Worm (Caenorhabditis elegans) whole organism, late embryonic: ENCODE results near the gene xnd-1.

Experiments
- C08G9.2 ChIP-seq: sonication (generic microtip); optimal IDR thresholded peaks from 2 replicates; lab custom pipeline; 2016; ENCODE audit warnings: mild to moderate bottlenecking, missing genetic modification characterization, moderate library complexity, missing compliant biosample characterization
- C38D4.7 ChIP-seq: fragments of 200-800 bp; sonication (Bioruptor generic); optimal IDR thresholded peaks from 2 replicates; lab custom pipeline; 2018; ENCODE audit warnings: mild to moderate bottlenecking, missing genetic modification characterization, moderate library complexity, missing compliant biosample characterization
- K02D7.2 ChIP-seq: sonication (generic microtip); optimal IDR thresholded peaks from 2 replicates; lab custom pipeline; 2017; ENCODE audit warnings: mild to moderate bottlenecking, missing genetic modification characterization, missing compliant biosample characterization
- Y22D7AL.16 ChIP-seq: sonication (generic microtip); optimal IDR thresholded peaks from 2 replicates; lab custom pipeline; 2016; ENCODE audit warnings: missing genetic modification characterization, missing compliant biosample characterization
- ahr-1 ChIP-seq: sonication (generic microtip); optimal IDR thresholded peaks from 2 replicates; lab custom pipeline; 2016; ENCODE audit warnings: missing genetic modification characterization, missing compliant biosample characterization
- ama-1 ChIP-seq: fragments of 150-350 bp; optimal IDR thresholded peaks from 2 replicates; lab custom pipeline; 2014
- ceh-18 ChIP-seq: sonication (generic microtip); optimal IDR thresholded peaks from 2 replicates; lab custom pipeline; 2016; ENCODE audit warnings: missing genetic modification characterization, missing compliant biosample characterization
- ceh-19 ChIP-seq: fragments of 200-800 bp; sonication (Bioruptor generic); optimal IDR thresholded peaks from 2 replicates; lab custom pipeline; 2018; ENCODE audit warnings: mild to moderate bottlenecking, missing genetic modification characterization, missing compliant biosample characterization
- ceh-22 ChIP-seq: sonication (generic microtip); optimal IDR thresholded peaks from 2 replicates; lab custom pipeline; 2017; ENCODE audit warnings: missing biosample characterization, missing genetic modification characterization
- ceh-24 ChIP-seq: sonication (generic microtip); optimal IDR thresholded peaks from 2 replicates; lab custom pipeline; 2016; ENCODE audit warnings: mild to moderate bottlenecking, missing genetic modification characterization, missing compliant biosample characterization
- ceh-30 ChIP-seq: fragments of 150-350 bp; optimal IDR thresholded peaks from 2 replicates; lab custom pipeline; 2014; ENCODE audit warnings: missing biosample characterization, missing genetic modification characterization
- ceh-31 ChIP-seq: sonication (generic microtip); optimal IDR thresholded peaks from 2 replicates; lab custom pipeline; 2016; ENCODE audit warnings: missing genetic modification characterization, missing compliant biosample characterization
- ceh-34 ChIP-seq: sonication (generic microtip); optimal IDR thresholded peaks from 2 replicates; lab custom pipeline; 2016; ENCODE audit warnings: mild to moderate bottlenecking, missing genetic modification characterization, missing compliant biosample characterization
- ceh-45 ChIP-seq: fragments of 200-800 bp; sonication (Bioruptor generic); IDR thresholded peaks from 2 replicates; pipeline ENCODE4 v1.3.6; 2022; ENCODE audit warnings: missing genetic modification reagents, missing genetic modification characterization, missing compliant biosample characterization
- ceh-48 ChIP-seq: sonication (generic microtip); optimal IDR thresholded peaks from 2 replicates; lab custom pipeline; 2016; ENCODE audit warnings: missing genetic modification characterization, inconsistent platforms, missing compliant biosample characterization
- ceh-6 ChIP-seq: fragments of 200-800 bp; sonication (Bioruptor generic); optimal IDR thresholded peaks from 2 replicates; lab custom pipeline; 2018; ENCODE audit warnings: mild to moderate bottlenecking, missing genetic modification characterization, missing compliant biosample characterization
- dmd-4 ChIP-seq: sonication (generic microtip); optimal IDR thresholded peaks from 2 replicates; lab custom pipeline; 2016; ENCODE audit warnings: borderline replicate concordance, missing genetic modification characterization, missing compliant biosample characterization
- dve-1 ChIP-seq: sonication (generic microtip); optimal IDR thresholded peaks from 2 replicates; lab custom pipeline; 2017; ENCODE audit warnings: antibody characterized with exemption, mild to moderate bottlenecking, missing genetic modification characterization, missing compliant biosample characterization
- elt-2 ChIP-seq: sonication (generic microtip); optimal IDR thresholded peaks from 2 replicates; lab custom pipeline; 2016; ENCODE audit warnings: missing genetic modification reagents, missing genetic modification characterization, missing compliant biosample characterization
- elt-4 ChIP-seq: sonication (generic microtip); optimal IDR thresholded peaks from 2 replicates; lab custom pipeline; 2016; ENCODE audit warnings: missing genetic modification characterization, missing compliant biosample characterization
- eyg-1 ChIP-seq: sonication (generic microtip); optimal IDR thresholded peaks from 2 replicates; lab custom pipeline; 2016; ENCODE audit warnings: missing genotype, missing genetic modification characterization, missing compliant biosample characterization
- fax-1 ChIP-seq: sonication (generic microtip); optimal IDR thresholded peaks from 2 replicates; lab custom pipeline; 2016; ENCODE audit warnings: missing genotype, missing genetic modification characterization, missing compliant biosample characterization
- fkh-10 ChIP-seq: fragments of 150-350 bp; optimal IDR thresholded peaks from 2 replicates; lab custom pipeline; 2014; ENCODE audit warnings: missing biosample characterization, missing genetic modification reagents, missing genetic modification characterization
- fkh-6 ChIP-seq: sonication (generic microtip); optimal IDR thresholded peaks from 2 replicates; lab custom pipeline; 2016; ENCODE audit warnings: missing genetic modification characterization, missing compliant biosample characterization
- hlh-15 ChIP-seq: sonication (generic microtip); optimal IDR thresholded peaks from 2 replicates; lab custom pipeline; 2016; ENCODE audit warnings: missing genetic modification characterization, missing compliant biosample characterization
- hlh-30 ChIP-seq: sonication (generic microtip); optimal IDR thresholded peaks from 2 replicates; lab custom pipeline; 2017; ENCODE audit warnings: antibody characterized with exemption, missing genetic modification characterization, missing compliant biosample characterization; ENCODE audit not compliant: insufficient read depth
- hlh-6 ChIP-seq: sonication (generic microtip); optimal IDR thresholded peaks from 2 replicates; lab custom pipeline; 2016; ENCODE audit warnings: missing genotype, missing genetic modification characterization, missing compliant biosample characterization
- hlh-8 ChIP-seq: sonication (generic microtip); optimal IDR thresholded peaks from 2 replicates; lab custom pipeline; 2016; ENCODE audit warnings: missing genotype, missing genetic modification characterization, missing compliant biosample characterization
- lim-6 ChIP-seq: sonication (generic microtip); optimal IDR thresholded peaks from 2 replicates; lab custom pipeline; 2016; ENCODE audit warnings: missing genetic modification characterization, missing compliant biosample characterization
- lin-11 ChIP-seq: fragments of 200-800 bp; sonication (Bioruptor generic); optimal IDR thresholded peaks from 2 replicates; lab custom pipeline; 2018; ENCODE audit warnings: mild to moderate bottlenecking, missing genetic modification characterization, missing compliant biosample characterization
- madf-2 ChIP-seq: sonication (generic microtip); optimal IDR thresholded peaks from 2 replicates; lab custom pipeline; 2017; ENCODE audit warnings: missing genetic modification characterization, missing compliant biosample characterization
- mec-3 ChIP-seq: sonication (generic microtip); optimal IDR thresholded peaks from 2 replicates; lab custom pipeline; 2016; ENCODE audit warnings: borderline replicate concordance, missing genetic modification characterization, missing compliant biosample characterization
- nfya-1 ChIP-seq: sonication (generic microtip); optimal IDR thresholded peaks from 2 replicates; lab custom pipeline; 2017; ENCODE audit warnings: missing genetic modification characterization, mild to moderate bottlenecking, missing compliant biosample characterization, antibody characterized with exemption, moderate library complexity
- nhr-232 ChIP-seq: sonication (generic microtip); optimal IDR thresholded peaks from 2 replicates; lab custom pipeline; 2016; ENCODE audit warnings: missing genetic modification characterization, missing compliant biosample characterization
- odd-2 ChIP-seq: sonication (generic microtip); optimal IDR thresholded peaks from 2 replicates; lab custom pipeline; 2017; ENCODE audit warnings: antibody characterized with exemption, mild to moderate bottlenecking, missing genetic modification characterization, missing compliant biosample characterization
- pag-3 ChIP-seq: sonication (generic microtip); optimal IDR thresholded peaks from 2 replicates; lab custom pipeline; 2016; ENCODE audit warnings: missing compliant biosample characterization, missing genetic modification characterization, borderline replicate concordance
- pat-9 ChIP-seq: fragments of 200-800 bp; sonication (Bioruptor generic); optimal IDR thresholded peaks from 2 replicates; lab custom pipeline; 2018; ENCODE audit warnings: mild to moderate bottlenecking, missing genetic modification characterization, moderate library complexity, missing compliant biosample characterization
- pax-1 ChIP-seq: fragments of 150-350 bp; optimal IDR thresholded peaks from 2 replicates; lab custom pipeline; 2014; ENCODE audit warnings: missing biosample characterization, missing genetic modification characterization
- pros-1 ChIP-seq: fragments of 150-350 bp; optimal IDR thresholded peaks from 2 replicates; lab custom pipeline; 2014; ENCODE audit warnings: missing biosample characterization, missing genetic modification reagents, missing genetic modification characterization
- ref-2 ChIP-seq: sonication (generic microtip); optimal IDR thresholded peaks from 2 replicates; lab custom pipeline; 2016; ENCODE audit warnings: missing genetic modification characterization, missing compliant biosample characterization
- rnt-1 ChIP-seq: sonication (generic microtip); optimal IDR thresholded peaks from 2 replicates; lab custom pipeline; 2016; ENCODE audit warnings: missing genetic modification characterization, missing compliant biosample characterization
- sdc-2 ChIP-seq: sonication (generic microtip); optimal IDR thresholded peaks from 2 replicates; lab custom pipeline; 2016; ENCODE audit warnings: missing genotype, missing genetic modification characterization, missing compliant biosample characterization
- sox-2 ChIP-seq: fragments of 200-800 bp; sonication (Bioruptor generic); IDR thresholded peaks from 2 replicates; pipeline ENCODE4 v1.3.6; 2022; ENCODE audit warnings: missing genetic modification reagents, missing genetic modification characterization, missing compliant biosample characterization
- tbx-2 ChIP-seq: sonication (generic microtip); optimal IDR thresholded peaks from 2 replicates; lab custom pipeline; 2016; ENCODE audit warnings: missing genetic modification characterization, missing compliant biosample characterization
- tbx-7 ChIP-seq: sonication (generic microtip); optimal IDR thresholded peaks from 2 replicates; lab custom pipeline; 2016; ENCODE audit warnings: missing genotype, missing genetic modification characterization, missing compliant biosample characterization
- unc-3 ChIP-seq, 2 experiments: fragments of 200-800 bp in 1 of 2; sonication (Bioruptor generic) in 1 of 2; sonication (generic microtip) in 1 of 2; conservative IDR thresholded peaks in 1 of 2; optimal IDR thresholded peaks in 1 of 2; 2 replicates each; pipeline versions ENCODE4 v1.3.6 to Lab custom; 2016 to 2022; ENCODE audit warnings: missing compliant biosample characterization in 2 of 2, missing genetic modification characterization in 2 of 2, missing genetic modification reagents in 1 of 2
- unc-42 ChIP-seq: sonication (generic microtip); optimal IDR thresholded peaks from 2 replicates; lab custom pipeline; 2016; ENCODE audit warnings: missing genotype, missing genetic modification characterization, missing compliant biosample characterization
- zip-5 ChIP-seq: sonication (generic microtip); optimal IDR thresholded peaks from 2 replicates; lab custom pipeline; 2016; ENCODE audit warnings: missing genetic modification characterization, missing compliant biosample characterization
- ztf-16 ChIP-seq: sonication (generic microtip); optimal IDR thresholded peaks from 2 replicates; lab custom pipeline; 2017; ENCODE audit warnings: missing genetic modification characterization, missing compliant biosample characterization

xnd-1 gene

DNA sequence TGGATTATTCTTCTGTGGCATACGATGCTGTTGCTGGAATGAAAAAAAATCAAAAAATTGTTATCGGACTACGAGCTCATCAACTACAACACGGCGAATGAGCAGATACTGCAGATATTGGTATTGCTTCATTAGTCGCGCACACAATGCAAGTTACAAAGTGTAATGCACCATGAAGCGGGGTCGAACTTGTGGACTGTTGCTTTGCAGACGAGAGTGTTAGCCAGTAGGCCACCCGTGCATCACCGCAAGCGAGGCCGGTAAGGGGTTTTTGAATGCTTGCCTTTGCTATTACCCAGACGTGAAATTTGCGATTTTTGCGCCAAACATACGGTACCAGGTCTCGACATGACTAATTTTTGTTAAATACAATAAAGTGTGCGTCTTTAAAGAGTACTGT is 2.3 kb upstream of the xnd-1 start (continued):
- TF ChIP-seq elt-4 (tag; lab: Kevin White, UChicago) (no peak), ceh-6 (GFP tag; lab: Kevin White, UChicago) (peak; percentile 98), elt-2 (tag; lab: Kevin White, UChicago) (peak; percentile 95), ceh-34 (peak; percentile 88), lin-11 (tag; lab: Kevin White, UChicago) (peak; percentile 91), C08G9.2 (tag; lab: Kevin White, UChicago) (peak; percentile 78), odd-2 (tag; lab: Kevin White, UChicago) (peak; percentile 65), ahr-1 (tag; lab: Kevin White, UChicago) (peak; percentile 82), zip-5 (peak; percentile 77), pag-3 (tag; lab: Kevin White, UChicago) (no peak), sdc-2 (peak; percentile 87), hlh-6 (tag; lab: Kevin White, UChicago) (peak; percentile 98), hlh-30 (peak; percentile 61), hlh-15 (peak; percentile 36), K02D7.2 (peak; percentile 80), hlh-8 (tag; lab: Kevin White, UChicago) (peak; percentile 71), ztf-16 (peak; percentile 92), dve-1 (tag; lab: Kevin White, UChicago) (peak; percentile 93), ceh-45 (GFP tag; lab: Robert Waterston, UW) (peak; percentile 93), ceh-19 (peak; percentile 91), ceh-22 (no peak), C38D4.7 (peak; percentile 90), ceh-18 (tag; lab: Kevin White, UChicago) (peak; percentile 90), Y22D7AL.16 (tag; lab: Kevin White, UChicago) (peak; percentile 87), madf-2 (peak; percentile 86), ceh-24 (tag; lab: Kevin White, UChicago) (peak; percentile 80), tbx-7 (tag; lab: Kevin White, UChicago) (peak; percentile 72)
- TF ChIP-seq, all 69 proteins: peak for 59

DNA sequence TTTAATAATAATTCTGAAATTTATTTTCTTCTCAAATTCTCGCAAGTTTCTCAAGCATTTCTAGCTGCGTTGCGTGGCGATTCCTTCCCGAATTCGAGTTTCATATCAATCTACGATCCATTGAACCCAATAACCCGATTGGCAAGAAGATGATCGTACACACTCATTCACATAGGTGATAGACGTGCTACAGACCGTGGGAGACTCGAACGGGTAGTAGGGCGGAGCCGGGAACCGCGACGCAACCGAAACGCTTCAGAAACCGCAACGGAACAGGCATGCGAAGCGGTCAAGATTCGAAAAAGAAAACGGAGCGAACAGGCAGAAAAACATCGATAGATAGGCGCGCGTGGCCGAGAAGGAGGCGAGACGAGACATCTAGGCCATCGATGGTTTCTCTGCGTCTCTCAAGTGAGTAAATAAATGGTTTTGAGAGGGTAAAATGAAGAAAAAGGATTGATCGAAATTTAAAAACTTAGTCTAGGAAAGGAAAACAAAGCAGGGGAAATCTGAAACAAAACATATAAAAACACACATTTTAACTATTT is 747 bp upstream of the xnd-1 start, which contains the start of gene madf-11:
madf-11 (minus strand) TSS at position 51 of the 548 bp plus-strand sequence.
- TF ChIP-seq K02D7.2: no peak
- TF ChIP-seq lim-6: no peak
- TF ChIP-seq nhr-232 (tag; lab: Kevin White, UChicago): no peak
- TF ChIP-seq tbx-7 (tag; lab: Kevin White, UChicago): peak; percentile 70
- peak; percentile 94 for TF ChIP-seq ceh-31 (tag; lab: Kevin White, UChicago)
- TF ChIP-seq hlh-6 (tag; lab: Kevin White, UChicago): peak; percentile 49
- peak; percentile 27 for TF ChIP-seq zip-5
- TF ChIP-seq pros-1 (tag; lab: Kevin White, UChicago): no peak
- no peak for TF ChIP-seq ceh-6 (GFP tag; lab: Kevin White, UChicago)
- TF ChIP-seq mec-3: peak; percentile 82
- no peak for TF ChIP-seq sox-2
- TF ChIP-seq hlh-15: no peak
- peak; percentile 74 for TF ChIP-seq rnt-1
- TF ChIP-seq ama-1: no peak
- TF ChIP-seq dve-1 (tag; lab: Kevin White, UChicago): no peak
- no peak for TF ChIP-seq ceh-45 (GFP tag; lab: Robert Waterston, UW)
- TF ChIP-seq pax-1 (tag; lab: Kevin White, UChicago): peak; percentile 3
- no peak for TF ChIP-seq fkh-10 (GFP tag; lab: Kevin White, UChicago)
- TF ChIP-seq eyg-1 (tag; lab: Kevin White, UChicago): no peak
- peak; percentile 64 for TF ChIP-seq ceh-48 (tag; lab: Kevin White, UChicago)
- no peak for TF ChIP-seq C38D4.7
- peak; percentile 67 for TF ChIP-seq unc-42 (tag; lab: Kevin White, UChicago)
- peak; percentile 21 for TF ChIP-seq fkh-6 (tag; lab: Kevin White, UChicago)
- TF ChIP-seq unc-3 (GFP tag; conservative IDR thresholded peaks at IDR 0.05; lab: Robert Waterston, UW): no peak
- TF ChIP-seq unc-3 (tag; optimal IDR thresholded peaks at IDR 0.05; lab: Kevin White, UChicago): no peak
- TF ChIP-seq dmd-4 (tag; lab: Kevin White, UChicago): peak; percentile 49
- TF ChIP-seq fax-1 (tag; lab: Kevin White, UChicago): peak; percentile 37
- TF ChIP-seq ahr-1 (tag; lab: Kevin White, UChicago): no peak
- peak; percentile 65 for TF ChIP-seq ref-2 (tag; lab: Kevin White, UChicago)
- no peak for TF ChIP-seq ztf-16
- TF ChIP-seq pag-3 (tag; lab: Kevin White, UChicago): no peak
- TF ChIP-seq ceh-30 (tag; lab: Kevin White, UChicago): no peak
- peak; percentile 84 for TF ChIP-seq tbx-2
- no peak for TF ChIP-seq hlh-30
- TF ChIP-seq nfya-1 (tag; lab: Kevin White, UChicago): peak; percentile 46
- no peak for TF ChIP-seq pat-9 (tag; lab: Kevin White, UChicago)
- TF ChIP-seq hlh-8 (tag; lab: Kevin White, UChicago): peak; percentile 67
- TF ChIP-seq madf-2: no peak
